Worm (Caenorhabditis elegans) whole organism, L2 larva: ENCODE measurements around the gene F58B4.3.

Experiments
- C34F6.9 ChIP-seq: fragments of 150-350 bp; optimal IDR thresholded peaks from 2 replicates; lab custom pipeline; 2014; ENCODE audit warnings: missing biosample characterization, missing genetic modification characterization
- F13H6.1 ChIP-seq: sonication (generic microtip); optimal IDR thresholded peaks from 2 replicates; lab custom pipeline; 2016; ENCODE audit warnings: missing genetic modification characterization, missing compliant biosample characterization
- R02D3.7 ChIP-seq: fragments of 150-350 bp; optimal IDR thresholded peaks from 2 replicates; lab custom pipeline; 2014; ENCODE audit warnings: missing biosample characterization, missing genetic modification characterization
- Y55F3AM.14 ChIP-seq: fragments of 200-800 bp; sonication (Bioruptor generic); optimal IDR thresholded peaks from 2 replicates; lab custom pipeline; 2018; ENCODE audit warnings: mild to moderate bottlenecking, missing genetic modification characterization, missing compliant biosample characterization
- ZK546.5 ChIP-seq: sonication (generic microtip); optimal IDR thresholded peaks from 2 replicates; lab custom pipeline; 2017; ENCODE audit warnings: missing biosample characterization, missing genetic modification characterization
- alr-1 ChIP-seq: fragments of 150-350 bp; optimal IDR thresholded peaks from 2 replicates; lab custom pipeline; 2014; ENCODE audit warnings: missing biosample characterization, missing genetic modification characterization
- aly-2 ChIP-seq: fragments of 150-350 bp; optimal IDR thresholded peaks from 2 replicates; lab custom pipeline; 2014; ENCODE audit warnings: missing biosample characterization, missing genetic modification characterization
- ama-1 ChIP-seq: fragments of 150-350 bp; optimal IDR thresholded peaks from 2 replicates; lab custom pipeline; 2018; ENCODE audit warnings: inconsistent platforms
- blmp-1 ChIP-seq: sonication (generic microtip); optimal IDR thresholded peaks from 2 replicates; lab custom pipeline; 2017; ENCODE audit warnings: missing genetic modification characterization, mild to moderate bottlenecking, missing compliant biosample characterization, antibody characterized with exemption, moderate library complexity; ENCODE audit not compliant: insufficient read depth
- ceh-16 ChIP-seq: fragments of 150-350 bp; optimal IDR thresholded peaks from 2 replicates; lab custom pipeline; 2014; ENCODE audit warnings: missing biosample characterization, missing genetic modification characterization
- ceh-82 ChIP-seq: fragments of 150-350 bp; optimal IDR thresholded peaks from 2 replicates; lab custom pipeline; 2014; ENCODE audit warnings: missing biosample characterization, missing genetic modification characterization
- crh-2 ChIP-seq: sonication (generic microtip); optimal IDR thresholded peaks from 2 replicates; lab custom pipeline; 2017; ENCODE audit warnings: missing biosample characterization, missing genetic modification characterization
- dmd-4 ChIP-seq: sonication (generic microtip); optimal IDR thresholded peaks from 2 replicates; lab custom pipeline; 2017; ENCODE audit warnings: missing biosample characterization, missing genetic modification characterization
- egl-27 ChIP-seq: sonication (generic microtip); optimal IDR thresholded peaks from 3 replicates; lab custom pipeline; 2017; ENCODE audit warnings: missing biosample characterization, missing genetic modification reagents, missing genetic modification characterization
- elt-1 ChIP-seq: fragments of 150-350 bp; optimal IDR thresholded peaks from 2 replicates; lab custom pipeline; 2014; ENCODE audit warnings: missing biosample characterization, missing genetic modification characterization
- elt-3 ChIP-seq: sonication (generic microtip); optimal IDR thresholded peaks from 2 replicates; lab custom pipeline; 2017; ENCODE audit warnings: missing biosample characterization, missing genetic modification characterization
- fos-1 ChIP-seq: fragments of 150-350 bp; optimal IDR thresholded peaks from 2 replicates; lab custom pipeline; 2014; ENCODE audit warnings: missing biosample characterization, missing genetic modification characterization
- gmeb-1 ChIP-seq: fragments of 150-350 bp; optimal IDR thresholded peaks from 2 replicates; lab custom pipeline; 2014; ENCODE audit warnings: missing biosample characterization, missing genetic modification characterization
- lin-11 ChIP-seq: fragments of 150-350 bp; sonication (generic microtip); optimal IDR thresholded peaks from 2 replicates; lab custom pipeline; 2014; ENCODE audit warnings: missing biosample characterization, missing genetic modification characterization, inconsistent platforms, mixed read lengths
- lin-13 ChIP-seq: fragments of 150-350 bp; optimal IDR thresholded peaks from 2 replicates; lab custom pipeline; 2014; ENCODE audit warnings: missing biosample characterization, missing genetic modification reagents, missing genetic modification characterization
- lin-39 ChIP-seq: fragments of 150-350 bp; optimal IDR thresholded peaks from 2 replicates; lab custom pipeline; 2014; ENCODE audit warnings: missing biosample characterization, missing genetic modification reagents, missing genetic modification characterization
- lsy-2 ChIP-seq, 2 experiments: fragments of 150-350 bp in 1 of 2; sonication (generic microtip) in 1 of 2; optimal IDR thresholded peaks; 2 replicates each; lab custom pipeline; 2014 to 2017; ENCODE audit warnings: missing biosample characterization in 2 of 2, missing genetic modification characterization in 2 of 2
- mab-5 ChIP-seq: fragments of 150-350 bp; optimal IDR thresholded peaks from 2 replicates; lab custom pipeline; 2014; ENCODE audit warnings: missing biosample characterization, missing genetic modification characterization
- mbf-1 ChIP-seq: sonication (generic microtip); optimal IDR thresholded peaks from 2 replicates; lab custom pipeline; 2017; ENCODE audit warnings: missing biosample characterization, missing genetic modification characterization
- mdl-1 ChIP-seq, 2 experiments: fragments of 150-350 bp in 1 of 2; sonication (generic microtip) in 1 of 2; optimal IDR thresholded peaks; 2 replicates each; lab custom pipeline; 2017; ENCODE audit warnings: missing biosample characterization in 2 of 2, missing genetic modification characterization in 2 of 2
- nhr-10 ChIP-seq: sonication (generic microtip); optimal IDR thresholded peaks from 2 replicates; lab custom pipeline; 2017; ENCODE audit warnings: missing biosample characterization, missing genetic modification characterization
- nhr-11 ChIP-seq: fragments of 150-350 bp; optimal IDR thresholded peaks from 2 replicates; lab custom pipeline; 2014; ENCODE audit warnings: missing biosample characterization, missing genetic modification characterization
- nhr-12 ChIP-seq: fragments of 150-350 bp; optimal IDR thresholded peaks from 2 replicates; lab custom pipeline; 2014; ENCODE audit warnings: missing biosample characterization, missing genetic modification characterization
- nhr-129 ChIP-seq: fragments of 150-350 bp; optimal IDR thresholded peaks from 2 replicates; lab custom pipeline; 2014; ENCODE audit warnings: missing biosample characterization, missing genetic modification characterization
- nhr-21 ChIP-seq: fragments of 150-350 bp; optimal IDR thresholded peaks from 2 replicates; lab custom pipeline; 2014; ENCODE audit warnings: missing biosample characterization, missing genetic modification characterization
- nhr-23 ChIP-seq: fragments of 150-350 bp; optimal IDR thresholded peaks from 2 replicates; lab custom pipeline; 2014; ENCODE audit warnings: missing biosample characterization, missing genetic modification reagents, missing genetic modification characterization
- nhr-237 ChIP-seq: fragments of 150-350 bp; optimal IDR thresholded peaks from 2 replicates; lab custom pipeline; 2014; ENCODE audit warnings: missing biosample characterization, missing genetic modification characterization
- nhr-25 ChIP-seq: fragments of 150-350 bp; sonication (generic microtip); optimal IDR thresholded peaks from 3 replicates; lab custom pipeline; 2014; ENCODE audit warnings: missing biosample characterization, missing genetic modification characterization
- nhr-6 ChIP-seq: fragments of 150-350 bp; optimal IDR thresholded peaks from 2 replicates; lab custom pipeline; 2014; ENCODE audit warnings: missing biosample characterization, missing genetic modification characterization
- nhr-77 ChIP-seq: fragments of 150-350 bp; optimal IDR thresholded peaks from 2 replicates; lab custom pipeline; 2014; ENCODE audit warnings: missing biosample characterization, missing genetic modification characterization
- peb-1 ChIP-seq: fragments of 150-350 bp; optimal IDR thresholded peaks from 2 replicates; lab custom pipeline; 2014; ENCODE audit warnings: missing biosample characterization, missing genetic modification characterization
- sem-4 ChIP-seq: fragments of 150-350 bp; optimal IDR thresholded peaks from 2 replicates; lab custom pipeline; 2014; ENCODE audit warnings: missing biosample characterization, missing genetic modification reagents, missing genetic modification characterization
- skn-1 ChIP-seq: sonication (generic microtip); optimal IDR thresholded peaks from 2 replicates; lab custom pipeline; 2017; ENCODE audit warnings: missing biosample characterization, missing genetic modification characterization
- sma-3 ChIP-seq: sonication (generic microtip); optimal IDR thresholded peaks from 2 replicates; lab custom pipeline; 2016; ENCODE audit warnings: missing genetic modification reagents, missing genetic modification characterization, missing compliant biosample characterization
- sma-9 ChIP-seq, 2 experiments: fragments of 150-350 bp in 1 of 2; sonication (generic microtip) in 1 of 2; optimal IDR thresholded peaks; 2 replicates each; lab custom pipeline; 2014 to 2016; ENCODE audit warnings: missing genetic modification characterization in 2 of 2, mild to moderate bottlenecking in 1 of 2, missing biosample characterization in 1 of 2, missing compliant biosample characterization in 1 of 2, missing genetic modification reagents in 1 of 2, moderate library complexity in 1 of 2
- snpc-4 ChIP-seq: fragments of 150-350 bp; optimal IDR thresholded peaks from 2 replicates; lab custom pipeline; 2014; ENCODE audit warnings: missing biosample characterization, missing genetic modification characterization
- unc-39 ChIP-seq: fragments of 150-350 bp; optimal IDR thresholded peaks from 2 replicates; lab custom pipeline; 2014; ENCODE audit warnings: missing biosample characterization, missing genetic modification characterization
- unc-55 ChIP-seq: fragments of 150-350 bp; sonication (generic microtip); optimal IDR thresholded peaks from 3 replicates; lab custom pipeline; 2014; ENCODE audit warnings: missing biosample characterization, missing genetic modification reagents, missing genetic modification characterization
- unc-62 ChIP-seq: fragments of 150-350 bp; optimal IDR thresholded peaks from 2 replicates; lab custom pipeline; 2014; ENCODE audit warnings: missing biosample characterization, missing genetic modification reagents, missing genetic modification characterization
- zag-1 ChIP-seq: fragments of 150-350 bp; optimal IDR thresholded peaks from 2 replicates; lab custom pipeline; 2014; ENCODE audit warnings: missing biosample characterization, missing genetic modification characterization
- ztf-1 ChIP-seq: fragments of 200-800 bp; sonication (Bioruptor generic); conservative IDR thresholded peaks from 2 replicates; pipeline ENCODE4 v1.3.6; 2022; ENCODE audit warnings: missing genetic modification characterization, missing compliant biosample characterization
- ztf-11 ChIP-seq: sonication (generic microtip); optimal IDR thresholded peaks from 2 replicates; lab custom pipeline; 2017; ENCODE audit warnings: missing biosample characterization, missing genetic modification characterization
- ztf-4 ChIP-seq: fragments of 150-350 bp; optimal IDR thresholded peaks from 2 replicates; lab custom pipeline; 2014; ENCODE audit warnings: missing biosample characterization, missing genetic modification characterization

Gene F58B4.3

ce11 chrV:10949511-10949910 is 19.9 kb downstream of the F58B4.3 start, which contains the start of gene col-153:
Gene col-153 (plus strand): TSS chrV:10949811.
- TF ChIP-seq mab-5 (tag; lab: Kevin White, UChicago): no peak
- TF ChIP-seq elt-3: no peak
- no peak for TF ChIP-seq elt-1 (tag; lab: Kevin White, UChicago)
- TF ChIP-seq nhr-21: no peak
- TF ChIP-seq dmd-4 (tag; lab: Kevin White, UChicago): no peak
- TF ChIP-seq mbf-1: no peak
- TF ChIP-seq R02D3.7: no peak
- TF ChIP-seq nhr-12 (tag; lab: Kevin White, UChicago): no peak
- no peak for TF ChIP-seq lin-13 (GFP tag; lab: Kevin White, UChicago)
- TF ChIP-seq, all 48 proteins: peak for 0

DNA sequence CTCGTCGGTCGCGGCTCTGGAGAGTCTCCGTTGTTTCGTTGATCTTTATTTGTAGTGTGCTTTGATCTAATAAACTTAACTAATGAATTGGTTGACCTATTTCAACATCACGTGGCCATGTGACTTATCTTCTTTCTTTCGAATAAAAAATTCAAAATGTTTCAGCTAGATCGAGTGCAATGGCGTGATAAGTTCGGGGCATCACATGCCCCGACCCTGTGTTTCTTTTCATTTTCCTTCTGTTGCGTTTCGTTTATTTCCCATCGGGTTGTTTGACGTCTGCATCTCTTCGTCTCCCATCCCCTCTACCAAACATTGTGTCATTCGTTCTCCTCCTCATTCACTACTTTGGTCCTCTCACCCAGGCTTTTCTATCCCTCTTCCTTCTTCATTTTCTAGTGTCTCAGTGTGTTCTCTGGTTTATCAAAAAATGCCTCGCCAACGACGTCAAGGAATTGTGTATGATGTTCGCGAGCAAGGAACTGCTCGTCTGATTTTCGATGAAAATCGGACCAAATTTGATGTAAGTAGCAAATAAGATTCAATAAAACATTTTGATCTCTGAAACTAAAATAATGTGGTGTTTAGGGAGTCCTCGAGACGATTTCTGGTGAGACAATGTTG is 22.2 kb downstream of the F58B4.3 start, which contains the start of gene F17C11.4:
Gene F17C11.4, plus strand, starts transcription at position 206 of the 624 bp plus-strand sequence.
- TF ChIP-seq Y55F3AM.14 (GFP tag; lab: Kevin White, UChicago): peak; percentile 86
- peak; percentile 49 for TF ChIP-seq egl-27 (tag; lab: Kevin White, UChicago)
- TF ChIP-seq C34F6.9 (tag; lab: Kevin White, UChicago): peak; percentile 85
- no peak for TF ChIP-seq nhr-10
- TF ChIP-seq ZK546.5 (tag; lab: Kevin White, UChicago): no peak
- no peak for TF ChIP-seq lin-39 (tag; lab: Kevin White, UChicago)
- peak; percentile 48 for TF ChIP-seq snpc-4 (tag; lab: Kevin White, UChicago)
- peak; percentile 91 for TF ChIP-seq F13H6.1
- TF ChIP-seq unc-62 (GFP tag; lab: Kevin White, UChicago): no peak
- TF ChIP-seq ztf-11 (tag; lab: Kevin White, UChicago): no peak
- peak in 1 of 2 experiments; percentile 84 for TF ChIP-seq lsy-2 (tag; optimal IDR thresholded peaks at IDR 0.05; lab: Kevin White, UChicago)
- TF ChIP-seq nhr-77 (tag; lab: Kevin White, UChicago): no peak
- TF ChIP-seq lin-13 (GFP tag; lab: Kevin White, UChicago): peak; percentile 59
- TF ChIP-seq unc-39 (tag; lab: Kevin White, UChicago): no peak
- TF ChIP-seq ceh-82 (tag; lab: Kevin White, UChicago): no peak
- no peak for TF ChIP-seq dmd-4 (tag; lab: Kevin White, UChicago)
- peak; percentile 88 for TF ChIP-seq ztf-4
- peak; percentile 96 for TF ChIP-seq nhr-129
- TF ChIP-seq peb-1 (tag; lab: Kevin White, UChicago): no peak
- no peak for TF ChIP-seq nhr-23 (tag; lab: Kevin White, UChicago)
- TF ChIP-seq zag-1 (tag; lab: Kevin White, UChicago): peak; percentile 54
- TF ChIP-seq sma-9 (GFP tag; optimal IDR thresholded peaks at IDR 0.05; lab: Kevin White, UChicago): peak; percentile 96
- TF ChIP-seq sma-9 (tag; optimal IDR thresholded peaks at IDR 0.05; lab: Kevin White, UChicago): no peak
- peak; percentile 58 for TF ChIP-seq gmeb-1
- TF ChIP-seq ceh-16: no peak
- TF ChIP-seq blmp-1 (tag; lab: Kevin White, UChicago): peak; percentile 76
- peak; percentile 75 for TF ChIP-seq sma-3
- peak; percentile 28 to 85 for TF ChIP-seq mdl-1 (tag; optimal IDR thresholded peaks at IDR 0.05; lab: Kevin White, UChicago)
- no peak for TF ChIP-seq alr-1 (tag; lab: Kevin White, UChicago)
- peak; percentile 90 for TF ChIP-seq nhr-25 (tag; lab: Kevin White, UChicago)
- no peak for TF ChIP-seq R02D3.7
- peak; percentile 81 for TF ChIP-seq nhr-21
- peak; percentile 72 for TF ChIP-seq nhr-6 (tag; lab: Kevin White, UChicago)
- TF ChIP-seq mbf-1: no peak
- no peak for TF ChIP-seq nhr-11 (tag; lab: Kevin White, UChicago)
- no peak for TF ChIP-seq nhr-12 (tag; lab: Kevin White, UChicago)
- peak; percentile 4 for TF ChIP-seq unc-55 (GFP tag; lab: Kevin White, UChicago)
- no peak for TF ChIP-seq skn-1
- TF ChIP-seq nhr-237 (tag; lab: Kevin White, UChicago): no peak
- TF ChIP-seq mab-5 (tag; lab: Kevin White, UChicago): peak; percentile 39
- TF ChIP-seq elt-1 (tag; lab: Kevin White, UChicago): no peak
- TF ChIP-seq sem-4 (tag; lab: Kevin White, UChicago): peak; percentile 70
- TF ChIP-seq crh-2 (tag; lab: Kevin White, UChicago): peak; percentile 57
- no peak for TF ChIP-seq lin-11 (tag; lab: Kevin White, UChicago)
- no peak for TF ChIP-seq elt-3
- TF ChIP-seq ztf-1 (GFP tag; lab: Robert Waterston, UW): no peak
- TF ChIP-seq fos-1 (tag; lab: Kevin White, UChicago): peak; percentile 66
- TF ChIP-seq aly-2: no peak
- peak; percentile 88 for TF ChIP-seq ama-1 (lab: Kevin White, UChicago)
- TF ChIP-seq, all 48 proteins: peak for 24
